Worm (Caenorhabditis elegans) whole organism, L2 larva: ENCODE results near the gene Y67D8C.7.

Source experiments
- ama-1 ChIP-seq: fragments of 150-350 bp; optimal IDR thresholded peaks from 2 replicates; lab custom pipeline; 2018; ENCODE audit warnings: inconsistent platforms
- blmp-1 ChIP-seq: sonication (generic microtip); optimal IDR thresholded peaks from 2 replicates; lab custom pipeline; 2017; ENCODE audit warnings: missing genetic modification characterization, mild to moderate bottlenecking, missing compliant biosample characterization, antibody characterized with exemption, moderate library complexity; ENCODE audit not compliant: insufficient read depth
- ceh-82 ChIP-seq: fragments of 150-350 bp; optimal IDR thresholded peaks from 2 replicates; lab custom pipeline; 2014; ENCODE audit warnings: missing biosample characterization, missing genetic modification characterization
- mdl-1 ChIP-seq, 2 experiments: fragments of 150-350 bp in 1 of 2; sonication (generic microtip) in 1 of 2; optimal IDR thresholded peaks; 2 replicates each; lab custom pipeline; 2017; ENCODE audit warnings: missing biosample characterization in 2 of 2, missing genetic modification characterization in 2 of 2
- nhr-10 ChIP-seq: sonication (generic microtip); optimal IDR thresholded peaks from 2 replicates; lab custom pipeline; 2017; ENCODE audit warnings: missing biosample characterization, missing genetic modification characterization
- unc-62 ChIP-seq: fragments of 150-350 bp; optimal IDR thresholded peaks from 2 replicates; lab custom pipeline; 2014; ENCODE audit warnings: missing biosample characterization, missing genetic modification reagents, missing genetic modification characterization

DNA sequence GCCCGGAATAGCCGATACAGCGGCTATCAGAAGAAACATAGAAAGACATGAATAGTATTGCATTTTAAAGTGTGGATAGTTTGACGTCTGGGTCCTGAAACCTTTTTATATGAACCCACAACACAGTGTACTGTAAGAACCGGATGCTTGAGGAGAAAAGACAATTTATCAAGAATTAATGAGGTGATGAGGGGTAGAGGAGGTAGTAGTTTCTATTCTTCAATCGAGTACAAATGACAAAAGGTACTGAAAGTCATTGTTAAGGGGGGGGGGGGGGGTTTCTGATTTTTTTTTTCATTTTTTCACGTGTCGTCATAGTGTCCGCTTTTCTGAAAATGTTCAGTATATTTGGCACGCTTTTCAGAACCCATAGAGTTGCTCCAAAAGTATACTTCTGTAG lies at the start of gene Y67D8C.7:
- no peak for TF ChIP-seq unc-62 (GFP tag; lab: Kevin White, UChicago)
- no peak for TF ChIP-seq mdl-1 (tag; optimal IDR thresholded peaks at IDR 0.05; lab: Kevin White, UChicago)
- TF ChIP-seq nhr-10 (tag; lab: Kevin White, UChicago), result no peak
- TF ChIP-seq ceh-82 (tag; lab: Kevin White, UChicago), result no peak
- TF ChIP-seq blmp-1 (tag; lab: Kevin White, UChicago), result no peak
- TF ChIP-seq ama-1 (lab: Kevin White, UChicago), result no peak
